Fruit fly (Drosophila melanogaster) whole organism: ENCODE measurements around the gene bip1.

Experiments used
- CG8478 ChIP-seq: fragments of >200 bp; optimal IDR thresholded peaks from 2 replicates; lab custom pipeline; 2018; ENCODE audit warnings: inconsistent platforms
- Dll ChIP-seq: fragments of >200 bp; optimal IDR thresholded peaks from 2 replicates; lab custom pipeline; 2017
- EcR ChIP-seq, 2 experiments: fragments of >200 bp; optimal IDR thresholded peaks; 2 replicates each; lab custom pipeline; 2017; ENCODE audit warnings: missing biosample characterization in 2 of 2, missing genetic modification characterization in 2 of 2, missing genetic modification reagents in 2 of 2
- pan ChIP-seq: fragments of >200 bp; optimal IDR thresholded peaks from 2 replicates; lab custom pipeline; 2017
- psq ChIP-seq: fragments of >200 bp; optimal IDR thresholded peaks from 2 replicates; lab custom pipeline; 2017
- usp ChIP-seq: fragments of >200 bp; optimal IDR thresholded peaks from 2 replicates; lab custom pipeline; 2017; ENCODE audit warnings: missing biosample characterization, missing genetic modification characterization, mixed read lengths

bip1 gene

dm6 chr3L:8065575-8066410 is 7.3 kb upstream of the bip1 start:
- TF ChIP-seq EcR (GFP tag; optimal IDR thresholded peaks at IDR 0.05; lab: Kevin White, UChicago) (no peak), usp (GFP tag; lab: Kevin White, UChicago) (no peak), Dll (no peak)

dm6 chr3L:8063214-8064156 is 5.0 kb upstream of the bip1 start, which contains the start of gene Sarm:
Gene Sarm, plus strand, starts transcription at chr3L:8063874.
- TF ChIP-seq usp (GFP tag; lab: Kevin White, UChicago): no peak
- TF ChIP-seq EcR (GFP tag; optimal IDR thresholded peaks at IDR 0.05; lab: Kevin White, UChicago): no peak
- no peak for TF ChIP-seq pan (lab: Kevin White, UChicago)
- TF ChIP-seq psq (lab: Kevin White, UChicago): no peak
- TF ChIP-seq Dll: no peak
- no peak for TF ChIP-seq CG8478 (lab: Kevin White, UChicago)

dm6 chr3L:8059627-8060166 is 1.2 kb upstream of the bip1 start:
- no peak for TF ChIP-seq pan (lab: Kevin White, UChicago)
- TF ChIP-seq EcR (GFP tag; optimal IDR thresholded peaks at IDR 0.05; lab: Kevin White, UChicago): no peak
- TF ChIP-seq Dll: no peak
- TF ChIP-seq psq (lab: Kevin White, UChicago): no peak
- TF ChIP-seq usp (GFP tag; lab: Kevin White, UChicago): no peak
- no peak for TF ChIP-seq CG8478 (lab: Kevin White, UChicago)

dm6 chr3L:8057823-8058189 is 707 bp downstream of the bip1 start:
- no peak for TF ChIP-seq EcR (GFP tag; optimal IDR thresholded peaks at IDR 0.05; lab: Kevin White, UChicago)
- TF ChIP-seq psq (lab: Kevin White, UChicago): no peak
- no peak for TF ChIP-seq Dll
- TF ChIP-seq pan (lab: Kevin White, UChicago): no peak
- no peak for TF ChIP-seq CG8478 (lab: Kevin White, UChicago)
- TF ChIP-seq usp (GFP tag; lab: Kevin White, UChicago): no peak

dm6 chr3L:8057423-8057822 is 1.1 kb downstream of the bip1 start:
- TF ChIP-seq EcR (GFP tag; optimal IDR thresholded peaks at IDR 0.05; lab: Kevin White, UChicago) (peak; percentile 86 to 96), usp (GFP tag; lab: Kevin White, UChicago) (no peak)

dm6 chr3L:8056740-8057253 is 1.7 kb downstream of the bip1 start:
- no peak for TF ChIP-seq usp (GFP tag; lab: Kevin White, UChicago)
- TF ChIP-seq pan (lab: Kevin White, UChicago): no peak
- TF ChIP-seq psq (lab: Kevin White, UChicago): no peak
- no peak for TF ChIP-seq Dll
- no peak for TF ChIP-seq CG8478 (lab: Kevin White, UChicago)
- no peak for TF ChIP-seq EcR (GFP tag; optimal IDR thresholded peaks at IDR 0.05; lab: Kevin White, UChicago)

dm6 chr3L:8056325-8056724 is 2.2 kb downstream of the bip1 start:
- TF ChIP-seq Dll (no peak), EcR (GFP tag; optimal IDR thresholded peaks at IDR 0.05; lab: Kevin White, UChicago) (peak in 1 of 2 experiments; percentile 45)

- no peak for TF ChIP-seq usp (GFP tag; lab: Kevin White, UChicago)
- TF ChIP-seq Dll: no peak
- no peak for TF ChIP-seq psq (lab: Kevin White, UChicago)
Observed at dm6 chr3L:8044867-8045362, 13.6 kb downstream of the bip1 start.

dm6 chr3L:8043622-8044021 is 14.9 kb downstream of the bip1 start:
- TF ChIP-seq Dll: no peak
- no peak for TF ChIP-seq EcR (GFP tag; optimal IDR thresholded peaks at IDR 0.05; lab: Kevin White, UChicago)
- TF ChIP-seq CG8478 (lab: Kevin White, UChicago): no peak
- no peak for TF ChIP-seq psq (lab: Kevin White, UChicago)
- no peak for TF ChIP-seq usp (GFP tag; lab: Kevin White, UChicago)
- no peak for TF ChIP-seq pan (lab: Kevin White, UChicago)

dm6 chr3L:8041461-8042110 is 16.9 kb downstream of the bip1 start:
- TF ChIP-seq usp (GFP tag; lab: Kevin White, UChicago) (no peak), pan (lab: Kevin White, UChicago) (no peak), EcR (GFP tag; optimal IDR thresholded peaks at IDR 0.05; lab: Kevin White, UChicago) (no peak), Dll (no peak), psq (lab: Kevin White, UChicago) (no peak), CG8478 (lab: Kevin White, UChicago) (no peak)

- TF ChIP-seq Dll: no peak
- no peak for TF ChIP-seq pan (lab: Kevin White, UChicago)
- TF ChIP-seq EcR (GFP tag; optimal IDR thresholded peaks at IDR 0.05; lab: Kevin White, UChicago): no peak
Observed at dm6 chr3L:8039119-8039518, 19.4 kb downstream of the bip1 start.
